Worm (Caenorhabditis elegans) whole organism, young adult: Measurements from ENCODE around the gene Y54G2A.16.

Experiments
- B0019.2 ChIP-seq: fragments of 200-800 bp; sonication (Bioruptor generic); conservative IDR thresholded peaks from 2 replicates; pipeline ENCODE4 v1.3.6; 2022; ENCODE audit warnings: missing genetic modification reagents, missing genetic modification characterization, missing compliant biosample characterization
- B0261.1 ChIP-seq: sonication (generic microtip); optimal IDR thresholded peaks from 2 replicates; lab custom pipeline; 2016; ENCODE audit warnings: mild to moderate bottlenecking, missing genetic modification characterization, moderate library complexity, missing compliant biosample characterization
- C06A6.2 ChIP-seq: fragments of 200-800 bp; sonication (Bioruptor generic); conservative IDR thresholded peaks from 2 replicates; pipeline ENCODE4 v1.3.6; 2022; ENCODE audit warnings: missing genetic modification characterization, missing compliant biosample characterization
- F23B12.7 ChIP-seq: sonication (generic microtip); optimal IDR thresholded peaks from 2 replicates; lab custom pipeline; 2017; ENCODE audit warnings: missing genetic modification characterization, mild to moderate bottlenecking, missing compliant biosample characterization, antibody characterized with exemption, moderate library complexity; ENCODE audit not compliant: insufficient read depth
- F33H1.4 ChIP-seq: fragments of 200-800 bp; sonication (Bioruptor generic); IDR thresholded peaks from 2 replicates; pipeline ENCODE4 v1.3.6; 2022; ENCODE audit warnings: missing genetic modification reagents, missing genetic modification characterization, missing compliant biosample characterization
- F57C9.4 ChIP-seq: sonication (generic microtip); optimal IDR thresholded peaks from 2 replicates; lab custom pipeline; 2017; ENCODE audit warnings: mild to moderate bottlenecking, missing genetic modification characterization, missing compliant biosample characterization
- T07F8.4 ChIP-seq: sonication (generic microtip); optimal IDR thresholded peaks from 2 replicates; lab custom pipeline; 2016; ENCODE audit warnings: mild to moderate bottlenecking, missing genetic modification characterization, moderate library complexity, missing compliant biosample characterization
- Y79H2A.3 ChIP-seq: fragments of 200-800 bp; sonication (Bioruptor generic); conservative IDR thresholded peaks from 2 replicates; pipeline ENCODE4 v1.3.6; 2022; ENCODE audit warnings: missing genetic modification reagents, missing genetic modification characterization, missing compliant biosample characterization
- ama-1 ChIP-seq, 3 experiments: fragments of 150-350 bp in 1 of 3; sonication (generic microtip) in 2 of 3; optimal IDR thresholded peaks; 2 replicates each; lab custom pipeline; 2014 to 2018; ENCODE audit warnings: missing biosample characterization in 2 of 3, missing genetic modification characterization in 2 of 3, missing genetic modification reagents in 2 of 3
- aptf-3 ChIP-seq: fragments of 200-800 bp; sonication (Bioruptor generic); IDR thresholded peaks from 2 replicates; pipeline ENCODE4 v1.3.6; 2022; ENCODE audit warnings: missing genetic modification characterization, missing compliant biosample characterization
- atf-7 ChIP-seq: sonication (generic microtip); optimal IDR thresholded peaks from 2 replicates; lab custom pipeline; 2017; ENCODE audit warnings: mild to moderate bottlenecking, missing genetic modification characterization, missing compliant biosample characterization
- athp-1 ChIP-seq: sonication (generic microtip); optimal IDR thresholded peaks from 2 replicates; lab custom pipeline; 2017; ENCODE audit warnings: mild to moderate bottlenecking, missing genetic modification characterization, missing compliant biosample characterization
- attf-3 ChIP-seq: fragments of 200-800 bp; sonication (Bioruptor generic); conservative IDR thresholded peaks from 2 replicates; pipeline ENCODE4 v1.3.6; 2022; ENCODE audit warnings: missing genetic modification reagents, missing genetic modification characterization, missing compliant biosample characterization
- attf-5 ChIP-seq: fragments of 200-800 bp; sonication (Bioruptor generic); optimal IDR thresholded peaks from 2 replicates; lab custom pipeline; 2018; ENCODE audit warnings: mild to moderate bottlenecking, missing genetic modification characterization, missing compliant biosample characterization
- attf-6 ChIP-seq: fragments of 200-800 bp; sonication (Bioruptor generic); IDR thresholded peaks from 2 replicates; pipeline ENCODE4 v1.3.6; 2022; ENCODE audit warnings: missing genetic modification reagents, missing genetic modification characterization, missing compliant biosample characterization
- cebp-1 ChIP-seq, 2 experiments: fragments of 200-800 bp in 1 of 2; sonication (Bioruptor generic) in 1 of 2; sonication (generic microtip) in 1 of 2; IDR thresholded peaks in 1 of 2; optimal IDR thresholded peaks in 1 of 2; 2 replicates each; pipeline versions ENCODE4 v1.3.6 to Lab custom; 2017 to 2022; ENCODE audit warnings: missing compliant biosample characterization in 2 of 2, missing genetic modification characterization in 2 of 2, mild to moderate bottlenecking in 1 of 2, missing genetic modification reagents in 1 of 2, moderate library complexity in 1 of 2
- ceh-27 ChIP-seq: fragments of 200-800 bp; sonication (Bioruptor generic); optimal IDR thresholded peaks from 2 replicates; lab custom pipeline; 2018; ENCODE audit warnings: mild to moderate bottlenecking, missing genetic modification characterization, moderate library complexity, missing compliant biosample characterization
- ceh-40 ChIP-seq: fragments of 200-800 bp; sonication (Bioruptor generic); IDR thresholded peaks from 2 replicates; pipeline ENCODE4 v1.3.6; 2022; ENCODE audit warnings: missing genetic modification characterization, missing compliant biosample characterization
- die-1 ChIP-seq: sonication (generic microtip); optimal IDR thresholded peaks from 2 replicates; lab custom pipeline; 2016; ENCODE audit warnings: missing genotype, mild to moderate bottlenecking, missing genetic modification characterization, missing compliant biosample characterization
- dpff-1 ChIP-seq: sonication (generic microtip); optimal IDR thresholded peaks from 2 replicates; lab custom pipeline; 2017; ENCODE audit warnings: mild to moderate bottlenecking, missing genetic modification characterization, missing compliant biosample characterization
- dpl-1 ChIP-seq: fragments of 150-350 bp; optimal IDR thresholded peaks from 2 replicates; lab custom pipeline; 2014; ENCODE audit warnings: missing biosample characterization, missing genetic modification reagents, missing genetic modification characterization
- efl-1 ChIP-seq: fragments of 150-350 bp; optimal IDR thresholded peaks from 2 replicates; lab custom pipeline; 2014; ENCODE audit warnings: missing biosample characterization, missing genetic modification reagents, missing genetic modification characterization
- egrh-3 ChIP-seq: fragments of 200-800 bp; sonication (Bioruptor generic); IDR thresholded peaks from 2 replicates; pipeline ENCODE4 v1.3.6; 2022; ENCODE audit warnings: missing genetic modification reagents, missing genetic modification characterization, missing compliant biosample characterization
- him-1 ChIP-seq: sonication (generic microtip); optimal IDR thresholded peaks from 2 replicates; lab custom pipeline; 2016; ENCODE audit warnings: missing genotype, missing genetic modification reagents, missing genetic modification characterization, missing compliant biosample characterization
- hmg-20 ChIP-seq: fragments of 200-800 bp; sonication (Bioruptor generic); IDR thresholded peaks from 2 replicates; pipeline ENCODE4 v1.3.6; 2022; ENCODE audit warnings: missing genetic modification reagents, missing genetic modification characterization, missing compliant biosample characterization
- hrde-1 ChIP-seq: sonication (generic microtip); optimal IDR thresholded peaks from 2 replicates; lab custom pipeline; 2016; ENCODE audit warnings: missing genetic modification characterization, mild to moderate bottlenecking, missing compliant biosample characterization, moderate library complexity, missing genotype, missing genetic modification reagents, borderline replicate concordance
- let-526 ChIP-seq: fragments of 200-800 bp; sonication (Bioruptor generic); IDR thresholded peaks from 2 replicates; pipeline ENCODE4 v1.3.6; 2022; ENCODE audit warnings: missing genetic modification reagents, missing genetic modification characterization, missing compliant biosample characterization
- lin-26 ChIP-seq: fragments of 200-800 bp; sonication (Bioruptor generic); IDR thresholded peaks from 2 replicates; pipeline ENCODE4 v1.3.6; 2022; ENCODE audit warnings: missing genetic modification reagents, missing genetic modification characterization, missing compliant biosample characterization
- lsy-27 ChIP-seq: sonication (generic microtip); optimal IDR thresholded peaks from 2 replicates; lab custom pipeline; 2017; ENCODE audit warnings: missing genetic modification characterization, mild to moderate bottlenecking, missing compliant biosample characterization, antibody characterized with exemption, missing genotype, borderline replicate concordance; ENCODE audit not compliant: insufficient read depth
- madf-3 ChIP-seq: fragments of 200-800 bp; sonication (Bioruptor generic); IDR thresholded peaks from 2 replicates; pipeline ENCODE4 v1.3.6; 2022; ENCODE audit warnings: missing genetic modification reagents, missing genetic modification characterization, missing compliant biosample characterization
- nfya-2 ChIP-seq: fragments of 200-800 bp; sonication (Bioruptor generic); IDR thresholded peaks from 2 replicates; pipeline ENCODE4 v1.3.6; 2022; ENCODE audit warnings: missing genetic modification reagents, missing genetic modification characterization, missing compliant biosample characterization
- nhr-179 ChIP-seq: sonication (generic microtip); optimal IDR thresholded peaks from 2 replicates; lab custom pipeline; 2016; ENCODE audit warnings: mild to moderate bottlenecking, missing genetic modification characterization, missing compliant biosample characterization
- nhr-27 ChIP-seq: fragments of 200-800 bp; sonication (Bioruptor generic); optimal IDR thresholded peaks from 2 replicates; lab custom pipeline; 2018; ENCODE audit warnings: mild to moderate bottlenecking, missing genetic modification characterization, moderate library complexity, missing compliant biosample characterization
- nhr-80 ChIP-seq: sonication (generic microtip); optimal IDR thresholded peaks from 2 replicates; lab custom pipeline; 2016; ENCODE audit warnings: missing genetic modification characterization, missing compliant biosample characterization
- repo-1 ChIP-seq: sonication (generic microtip); optimal IDR thresholded peaks from 2 replicates; lab custom pipeline; 2017; ENCODE audit warnings: mild to moderate bottlenecking, missing genetic modification characterization, missing compliant biosample characterization
- sea-2 ChIP-seq: fragments of 200-800 bp; sonication (Bioruptor generic); IDR thresholded peaks from 2 replicates; pipeline ENCODE4 v1.3.6; 2022; ENCODE audit warnings: missing genetic modification characterization, missing compliant biosample characterization
- sptf-2 ChIP-seq: fragments of 200-800 bp; sonication (Bioruptor generic); optimal IDR thresholded peaks from 2 replicates; lab custom pipeline; 2018; ENCODE audit warnings: mild to moderate bottlenecking, missing genetic modification characterization, missing compliant biosample characterization
- unc-130 ChIP-seq: sonication (generic microtip); optimal IDR thresholded peaks from 2 replicates; lab custom pipeline; 2016; ENCODE audit warnings: missing genetic modification reagents, missing genetic modification characterization, missing compliant biosample characterization
- xnd-1 ChIP-seq: sonication (generic microtip); optimal IDR thresholded peaks from 2 replicates; lab custom pipeline; 2016; ENCODE audit warnings: missing genotype, missing genetic modification reagents, missing genetic modification characterization, missing compliant biosample characterization
- ztf-26 ChIP-seq: sonication (generic microtip); optimal IDR thresholded peaks from 2 replicates; lab custom pipeline; 2017; ENCODE audit warnings: missing genetic modification characterization, missing compliant biosample characterization

Gene Y54G2A.16

DNA sequence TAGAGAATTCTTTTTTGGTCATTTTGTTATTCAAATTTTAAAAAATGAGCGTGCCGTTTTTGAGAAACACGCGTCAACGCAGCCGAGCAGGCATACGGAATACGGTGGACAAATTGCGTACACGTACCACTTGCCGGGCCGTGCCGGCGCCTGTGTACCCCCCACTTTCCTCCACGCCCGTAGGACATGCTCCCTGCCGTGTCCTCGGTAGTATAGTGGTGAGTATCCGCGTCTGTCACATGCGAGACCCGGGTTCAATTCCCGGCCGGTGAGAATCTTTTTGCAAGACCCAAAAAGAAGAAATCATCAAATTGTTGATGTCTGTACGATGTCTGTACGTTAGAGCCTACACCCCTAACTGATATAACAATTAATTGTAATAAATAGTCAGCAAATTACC lies 56.5 kb downstream of the Y54G2A.16 start (continued):
- TF ChIP-seq let-526 (GFP tag; lab: Robert Waterston, UW) (no peak), F33H1.4 (GFP tag; lab: Robert Waterston, UW) (peak; percentile 35; the same call in 1 of the 2 replicates), madf-3 (GFP tag; lab: Robert Waterston, UW) (no peak), F23B12.7 (tag; lab: Kevin White, UChicago) (no peak), B0019.2 (0 out of 2 replicates have a peak, but pooled peaks have one; percentile 8), lsy-27 (tag; lab: Kevin White, UChicago) (no peak), sea-2 (GFP tag; lab: Robert Waterston, UW) (no peak), dpl-1 (GFP tag; lab: Kevin White, UChicago) (no peak), nfya-2 (no peak), ama-1 (optimal IDR thresholded peaks at IDR 0.05; lab: Kevin White, UChicago) (no peak), ama-1 (GFP tag; optimal IDR thresholded peaks at IDR 0.05; lab: Kevin White, UChicago) (no peak), atf-7 (tag; lab: Kevin White, UChicago) (no peak), die-1 (tag; lab: Kevin White, UChicago) (no peak), efl-1 (GFP tag; lab: Kevin White, UChicago) (no peak), nhr-27 (no peak), aptf-3 (GFP tag; lab: Robert Waterston, UW) (no peak), egrh-3 (GFP tag; lab: Robert Waterston, UW) (0 out of 2 replicates have a peak, but pooled peaks have one; percentile 15), F57C9.4 (no peak), ceh-27 (GFP tag; lab: Kevin White, UChicago) (no peak), unc-130 (GFP tag; lab: Kevin White, UChicago) (no peak), ztf-26 (tag; lab: Kevin White, UChicago) (no peak), xnd-1 (tag; lab: Kevin White, UChicago) (no peak), repo-1 (no peak), sptf-2 (no peak), Y79H2A.3 (GFP tag; lab: Robert Waterston, UW) (no peak), dpff-1 (tag; lab: Kevin White, UChicago) (no peak), him-1 (tag; lab: Kevin White, UChicago) (no peak), hmg-20 (GFP tag; lab: Robert Waterston, UW) (no peak), ceh-40 (no peak), cebp-1 (GFP tag; IDR thresholded peaks at IDR 0.05; lab: Robert Waterston, UW) (no peak), cebp-1 (tag; optimal IDR thresholded peaks at IDR 0.05; lab: Kevin White, UChicago) (no peak), C06A6.2 (no peak), B0261.1 (tag; lab: Kevin White, UChicago) (peak; percentile 70), attf-5 (GFP tag; lab: Kevin White, UChicago) (no peak), attf-6 (GFP tag; lab: Robert Waterston, UW) (0 out of 2 replicates have a peak, but pooled peaks have one; percentile 30), hrde-1 (tag; lab: Kevin White, UChicago) (no peak), lin-26 (GFP tag; lab: Robert Waterston, UW) (peak; percentile 75; the same call in 1 of the 2 replicates), attf-3 (GFP tag; lab: Robert Waterston, UW) (0 out of 2 replicates have a peak, but pooled peaks have one; percentile 26), athp-1 (tag; lab: Kevin White, UChicago) (no peak), nhr-179 (tag; lab: Kevin White, UChicago) (no peak), nhr-80 (tag; lab: Kevin White, UChicago) (no peak), T07F8.4 (no peak)
